Worm (Caenorhabditis elegans): Measurements from ENCODE around the gene srt-17.

ce11 chrV:664337-664847 is 39.6 kb upstream of the srt-17 start, which contains the start of the genes F31F4.11 and srh-266:
- TF ChIP-seq him-1 (tag; optimal IDR thresholded peaks at IDR 0.05) (no peak), W03F9.2 (tag; optimal IDR thresholded peaks at IDR 0.05) (no peak)
